Worm (Caenorhabditis elegans) whole organism, late embryonic: Measurements from ENCODE around the gene Y61A9LA.3.
A peak's percentile ranks its signal among the peaks of the same experiment; 100 is the strongest.
"Not testable (repeated sequence)": the region's sequence is repeated elsewhere in the genome, so short reads cannot be mapped to it uniquely, and the experiment has no call there.

Source experiments
- K02D7.2 ChIP-seq: sonication (generic microtip); optimal IDR thresholded peaks from 2 replicates; lab custom pipeline; 2017; ENCODE audit warnings: mild to moderate bottlenecking, missing genetic modification characterization, missing compliant biosample characterization
- ceh-22 ChIP-seq: sonication (generic microtip); optimal IDR thresholded peaks from 2 replicates; lab custom pipeline; 2017; ENCODE audit warnings: missing biosample characterization, missing genetic modification characterization
- ceh-9 ChIP-seq: sonication (generic microtip); optimal IDR thresholded peaks from 2 replicates; lab custom pipeline; 2016; ENCODE audit warnings: mild to moderate bottlenecking, missing genetic modification characterization, inconsistent platforms, missing compliant biosample characterization
- dmd-4 ChIP-seq: sonication (generic microtip); optimal IDR thresholded peaks from 2 replicates; lab custom pipeline; 2016; ENCODE audit warnings: borderline replicate concordance, missing genetic modification characterization, missing compliant biosample characterization
- fkh-10 ChIP-seq: fragments of 150-350 bp; optimal IDR thresholded peaks from 2 replicates; lab custom pipeline; 2014; ENCODE audit warnings: missing biosample characterization, missing genetic modification reagents, missing genetic modification characterization
- lin-11 ChIP-seq: fragments of 200-800 bp; sonication (Bioruptor generic); optimal IDR thresholded peaks from 2 replicates; lab custom pipeline; 2018; ENCODE audit warnings: mild to moderate bottlenecking, missing genetic modification characterization, missing compliant biosample characterization
- odd-2 ChIP-seq: sonication (generic microtip); optimal IDR thresholded peaks from 2 replicates; lab custom pipeline; 2017; ENCODE audit warnings: antibody characterized with exemption, mild to moderate bottlenecking, missing genetic modification characterization, missing compliant biosample characterization
- rnt-1 ChIP-seq: sonication (generic microtip); optimal IDR thresholded peaks from 2 replicates; lab custom pipeline; 2016; ENCODE audit warnings: missing genetic modification characterization, missing compliant biosample characterization
- tbx-7 ChIP-seq: sonication (generic microtip); optimal IDR thresholded peaks from 2 replicates; lab custom pipeline; 2016; ENCODE audit warnings: missing genotype, missing genetic modification characterization, missing compliant biosample characterization
- zip-5 ChIP-seq: sonication (generic microtip); optimal IDR thresholded peaks from 2 replicates; lab custom pipeline; 2016; ENCODE audit warnings: missing genetic modification characterization, missing compliant biosample characterization

DNA sequence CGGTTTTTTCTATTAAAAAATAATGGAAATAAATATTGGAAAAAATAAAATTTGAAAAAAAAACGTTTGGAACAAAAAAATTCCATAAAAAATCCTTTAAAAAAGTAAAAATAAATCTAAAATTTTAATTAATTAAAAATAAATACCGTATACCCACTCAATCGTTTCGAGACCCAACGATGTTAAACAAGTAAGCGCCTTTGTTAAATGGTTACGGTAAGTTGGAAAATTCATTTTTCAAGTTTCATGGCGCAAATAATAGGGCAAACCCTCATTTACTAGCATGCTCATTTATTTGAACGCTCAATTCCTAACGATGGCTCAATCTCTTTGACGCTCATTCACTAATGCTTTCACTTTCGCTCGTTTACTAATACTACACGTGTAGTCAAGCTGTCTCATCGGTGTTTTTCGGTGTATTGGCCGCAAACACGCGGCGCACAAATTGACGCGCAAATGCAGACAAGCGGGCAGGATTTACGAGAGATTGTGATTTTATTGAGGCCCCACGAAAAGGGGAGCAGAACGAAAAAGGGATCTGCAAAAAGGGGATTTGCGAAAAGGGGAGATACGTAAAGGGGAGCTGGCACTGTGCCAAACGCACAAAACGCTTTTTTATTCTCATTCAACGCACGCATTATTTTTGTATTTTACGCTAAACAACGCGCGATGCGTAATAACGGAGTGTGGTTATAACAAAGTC lies 18.4 kb upstream of the Y61A9LA.3 start:
- peak; percentile 1 for TF ChIP-seq rnt-1
- not testable (repeated sequence) for TF ChIP-seq dmd-4 (tag; lab: Kevin White, UChicago); fkh-10 (GFP tag; lab: Kevin White, UChicago); tbx-7; ceh-9 (tag; lab: Kevin White, UChicago); zip-5 (tag; lab: Kevin White, UChicago); ceh-22 (tag; lab: Kevin White, UChicago); odd-2 (tag; lab: Kevin White, UChicago); K02D7.2 (tag; lab: Kevin White, UChicago); lin-11
